Fruit fly (Drosophila melanogaster) whole organism, embryonic: ENCODE measurements around the gene Tlk.

Experiments used
- Bdp1 ChIP-seq: fragments of 200-800 bp; sonication (Bioruptor generic); optimal IDR thresholded peaks from 3 replicates; lab custom pipeline; 2016; ENCODE audit warnings: missing biosample characterization, missing genetic modification characterization
- Bgb ChIP-seq: fragments of 200-800 bp; sonication (Bioruptor generic); IDR thresholded peaks from 2 replicates; pipeline ENCODE4 v1.3.6; 2022; ENCODE audit warnings: missing biosample characterization, missing genetic modification characterization; ENCODE audit not compliant: partially characterized antibody
- Blimp-1 ChIP-seq: fragments of 200-800 bp; sonication (Bioruptor generic); optimal IDR thresholded peaks from 3 replicates; lab custom pipeline; 2018; ENCODE audit warnings: missing biosample characterization, missing genetic modification characterization, mild to moderate bottlenecking, moderate library complexity, missing genetic modification reagents
- CG10209 ChIP-seq: fragments of 200-800 bp; sonication (Bioruptor generic); optimal IDR thresholded peaks from 3 replicates; lab custom pipeline; 2017; ENCODE audit warnings: missing biosample characterization, mild to moderate bottlenecking, missing genetic modification characterization, missing genetic modification reagents
- CG11696 ChIP-seq: fragments of 200-800 bp; sonication (Bioruptor generic); IDR thresholded peaks from 2 replicates; pipeline ENCODE4 v1.3.6; 2022; ENCODE audit warnings: missing biosample characterization, missing genetic modification characterization
- CG12071 ChIP-seq: fragments of 200-800 bp; sonication (Bioruptor generic); optimal IDR thresholded peaks from 3 replicates; lab custom pipeline; 2018; ENCODE audit warnings: missing biosample characterization, mild to moderate bottlenecking, missing genetic modification characterization
- CG14441 ChIP-seq: fragments of 200-800 bp; sonication (Bioruptor generic); IDR thresholded peaks from 2 replicates; pipeline ENCODE4 v1.3.6; 2022; ENCODE audit warnings: missing biosample characterization, missing genetic modification characterization
- CG14860 ChIP-seq: fragments of 200-800 bp; sonication (Bioruptor generic); IDR thresholded peaks from 3 replicates; pipeline ENCODE4 v1.3.6; 2022; ENCODE audit warnings: missing biosample characterization, missing genetic modification characterization; ENCODE audit not compliant: partially characterized antibody
- CG14965 ChIP-seq: fragments of 200-800 bp; sonication (Bioruptor generic); optimal IDR thresholded peaks from 2 replicates; lab custom pipeline; 2016; ENCODE audit warnings: missing biosample characterization, missing genetic modification characterization, borderline replicate concordance
- CG16863 ChIP-seq: fragments of 200-800 bp; sonication (Bioruptor generic); optimal IDR thresholded peaks from 3 replicates; lab custom pipeline; 2016; ENCODE audit warnings: missing biosample characterization, missing genetic modification characterization
- CG17359 ChIP-seq: fragments of 200-800 bp; sonication (Bioruptor generic); optimal IDR thresholded peaks from 3 replicates; lab custom pipeline; 2018; ENCODE audit warnings: missing biosample characterization, mild to moderate bottlenecking, missing genetic modification characterization, moderate library complexity
- CG17385 ChIP-seq: fragments of 200-800 bp; sonication (Bioruptor generic); optimal IDR thresholded peaks from 3 replicates; lab custom pipeline; 2018; ENCODE audit warnings: missing biosample characterization, mild to moderate bottlenecking, missing genetic modification characterization
- CG3281 ChIP-seq: fragments of 200-800 bp; sonication (Bioruptor generic); optimal IDR thresholded peaks from 3 replicates; lab custom pipeline; 2017; ENCODE audit warnings: missing biosample characterization, mild to moderate bottlenecking, missing genetic modification characterization
- CG3838 ChIP-seq: fragments of 200-800 bp; sonication (Bioruptor generic); optimal IDR thresholded peaks from 3 replicates; lab custom pipeline; 2016; ENCODE audit warnings: missing biosample characterization, missing genetic modification characterization
- CG7839 ChIP-seq: fragments of 200-800 bp; sonication (Bioruptor generic); optimal IDR thresholded peaks from 3 replicates; lab custom pipeline; 2018; ENCODE audit warnings: missing biosample characterization, mild to moderate bottlenecking, missing genetic modification characterization, moderate library complexity
- CG9437 ChIP-seq: fragments of 200-800 bp; sonication (Bioruptor generic); optimal IDR thresholded peaks from 2 replicates; lab custom pipeline; 2018; ENCODE audit warnings: missing biosample characterization, mild to moderate bottlenecking, missing genetic modification characterization
- Fer1 ChIP-seq: fragments of 200-800 bp; sonication (Bioruptor generic); optimal IDR thresholded peaks from 2 replicates; lab custom pipeline; 2017; ENCODE audit warnings: missing biosample characterization, mild to moderate bottlenecking, missing genetic modification characterization
- H2.0 ChIP-seq: fragments of 200-800 bp; sonication (Bioruptor generic); IDR thresholded peaks from 2 replicates; pipeline ENCODE4 v1.3.6; 2022; ENCODE audit warnings: missing biosample characterization, missing genetic modification characterization
- Hr39 ChIP-seq: fragments of >200 bp; optimal IDR thresholded peaks from 2 replicates; lab custom pipeline; 2017
- Hr51 ChIP-seq, 2 experiments: fragments of 200-800 bp; sonication (Bioruptor generic); optimal IDR thresholded peaks; 2 replicates in 1 of 2; 3 replicates in 1 of 2; lab custom pipeline; 2016 to 2018; ENCODE audit warnings: missing biosample characterization in 2 of 2, missing genetic modification characterization in 2 of 2, mild to moderate bottlenecking in 1 of 2, moderate library complexity in 1 of 2
- Pdp1 ChIP-seq, 2 experiments: fragments of 200-800 bp; sonication (Bioruptor generic); optimal IDR thresholded peaks; 3 replicates each; lab custom pipeline; 2016; ENCODE audit warnings: missing biosample characterization in 2 of 2, missing genetic modification characterization in 2 of 2, mild to moderate bottlenecking in 1 of 2, moderate library complexity in 1 of 2
- al ChIP-seq: fragments of 200-800 bp; sonication (Bioruptor generic); IDR thresholded peaks from 2 replicates; pipeline ENCODE4 v1.3.6; 2022; ENCODE audit warnings: missing biosample characterization, missing genetic modification characterization
- ato ChIP-seq: fragments of 200-800 bp; sonication (Bioruptor generic); IDR thresholded peaks from 2 replicates; pipeline ENCODE4 v1.3.6; 2022; ENCODE audit warnings: missing biosample characterization, missing genetic modification characterization; ENCODE audit not compliant: partially characterized antibody
- bsh ChIP-seq, 2 experiments: fragments of 200-800 bp; sonication (Bioruptor generic); optimal IDR thresholded peaks; 2 replicates each; lab custom pipeline; 2017 to 2018; ENCODE audit warnings: mild to moderate bottlenecking in 2 of 2, missing biosample characterization in 2 of 2, missing genetic modification characterization in 2 of 2, moderate library complexity in 1 of 2
- cwo ChIP-seq: fragments of 200-800 bp; sonication (Bioruptor generic); optimal IDR thresholded peaks from 3 replicates; lab custom pipeline; 2017; ENCODE audit warnings: missing biosample characterization, missing genetic modification characterization, mild to moderate bottlenecking, moderate library complexity, missing genetic modification reagents
- dm ChIP-seq: fragments of 200-800 bp; sonication (Bioruptor generic); optimal IDR thresholded peaks from 3 replicates; lab custom pipeline; 2016; ENCODE audit warnings: missing biosample characterization, missing genetic modification characterization
- eve ChIP-seq, 2 experiments: fragments of >200 bp; optimal IDR thresholded peaks; 2 replicates each; lab custom pipeline; 2017; ENCODE audit warnings: missing biosample characterization in 2 of 2, missing genetic modification characterization in 2 of 2
- gcm2 ChIP-seq: fragments of 200-800 bp; sonication (Bioruptor generic); optimal IDR thresholded peaks from 2 replicates; lab custom pipeline; 2016; ENCODE audit warnings: missing biosample characterization, missing genetic modification characterization
- gem ChIP-seq: fragments of 200-800 bp; sonication (Bioruptor generic); optimal IDR thresholded peaks from 2 replicates; lab custom pipeline; 2019; ENCODE audit warnings: missing biosample characterization, mild to moderate bottlenecking, missing genetic modification characterization, moderate library complexity
- lilli ChIP-seq: fragments of 200-800 bp; sonication (Bioruptor generic); optimal IDR thresholded peaks from 3 replicates; lab custom pipeline; 2016; ENCODE audit warnings: missing biosample characterization, missing genetic modification characterization
- nom ChIP-seq: fragments of 200-800 bp; sonication (Bioruptor generic); optimal IDR thresholded peaks from 2 replicates; lab custom pipeline; 2017; ENCODE audit warnings: missing biosample characterization, missing genetic modification characterization, mild to moderate bottlenecking, moderate library complexity, missing genetic modification reagents
- pan ChIP-seq, 4 experiments: fragments of >200 bp in 3 of 4; fragments of 200-800 bp in 1 of 4; sonication (Bioruptor generic) in 1 of 4; optimal IDR thresholded peaks in 3 of 4; IDR thresholded peaks in 1 of 4; 2 replicates each; pipeline versions ENCODE4 v1.3.6 to Lab custom; 2017 to 2022; ENCODE audit warnings: missing biosample characterization in 2 of 4, missing genetic modification characterization in 2 of 4, mixed read lengths in 1 of 4
- sc ChIP-seq, 3 experiments: fragments of >200 bp in 2 of 3; fragments of 200-800 bp in 1 of 3; sonication (Bioruptor generic) in 1 of 3; optimal IDR thresholded peaks; 2 replicates in 2 of 3; 3 replicates in 1 of 3; lab custom pipeline; 2017; ENCODE audit warnings: mild to moderate bottlenecking in 1 of 3, missing biosample characterization in 1 of 3, missing genetic modification characterization in 1 of 3, missing genetic modification reagents in 1 of 3
- sd ChIP-seq: fragments of 200-800 bp; sonication (Bioruptor generic); optimal IDR thresholded peaks from 3 replicates; lab custom pipeline; 2018; ENCODE audit warnings: missing biosample characterization, mild to moderate bottlenecking, missing genetic modification characterization, moderate library complexity
- sens-2 ChIP-seq: fragments of 200-800 bp; sonication (Bioruptor generic); IDR thresholded peaks from 2 replicates; pipeline ENCODE4 v1.3.6; 2022; ENCODE audit warnings: missing biosample characterization, missing genetic modification characterization
- sug ChIP-seq: fragments of 200-800 bp; optimal IDR thresholded peaks from 2 replicates; lab custom pipeline; 2019; ENCODE audit warnings: missing biosample characterization, mild to moderate bottlenecking, missing genetic modification characterization, moderate library complexity
- vvl ChIP-seq: fragments of 200-800 bp; sonication (Bioruptor generic); IDR thresholded peaks from 2 replicates; pipeline ENCODE4 v1.3.6; 2022; ENCODE audit warnings: missing biosample characterization, missing genetic modification characterization
- zen2 ChIP-seq: fragments of 200-800 bp; sonication (Bioruptor generic); IDR thresholded peaks from 3 replicates; pipeline ENCODE4 v1.3.6; 2022; ENCODE audit warnings: missing biosample characterization, missing genetic modification characterization; ENCODE audit not compliant: partially characterized antibody
- zf30C ChIP-seq: fragments of 200-800 bp; sonication (Bioruptor generic); optimal IDR thresholded peaks from 3 replicates; lab custom pipeline; 2018; ENCODE audit warnings: missing biosample characterization, mild to moderate bottlenecking, missing genetic modification characterization

Gene Tlk

dm6 chrX:3761318-3762081 lies 41.7 kb downstream of the Tlk start (continued):
- peak; percentile 71 for TF ChIP-seq nom (GFP tag; lab: Kevin White, UChicago)
- TF ChIP-seq CG17359, result peak; percentile 11
- TF ChIP-seq Bgb, result no peak
- no peak for TF ChIP-seq sens-2 (GFP tag; lab: Robert Waterston, UW)
- no peak for TF ChIP-seq sc (optimal IDR thresholded peaks at IDR 0.05; lab: Kevin White, UChicago)
- TF ChIP-seq sc (GFP tag; optimal IDR thresholded peaks at IDR 0.05; lab: Kevin White, UChicago), result no peak
- TF ChIP-seq Hr39, result no peak
- no peak for TF ChIP-seq CG9437 (GFP tag; lab: Kevin White, UChicago)
- TF ChIP-seq zen2, result no peak
- peak; percentile 45 for TF ChIP-seq Fer1 (GFP tag; lab: Kevin White, UChicago)
- peak in 1 of 2 experiments; percentile 30 for TF ChIP-seq bsh (GFP tag; optimal IDR thresholded peaks at IDR 0.05; lab: Kevin White, UChicago)
- peak in 1 of 2 experiments; percentile 49 for TF ChIP-seq Hr51 (GFP tag; optimal IDR thresholded peaks at IDR 0.05; lab: Kevin White, UChicago)
- TF ChIP-seq CG11696, result 0 out of 2 replicates have a peak, but pooled peaks have one; percentile 17
- TF ChIP-seq eve (GFP tag; optimal IDR thresholded peaks at IDR 0.05; lab: Kevin White, UChicago), result peak in 1 of 2 experiments; percentile 50
- no peak; the same call in 1 of the 2 replicates for TF ChIP-seq vvl (GFP tag; lab: Robert Waterston, UW)
- 0 out of 2 replicates have a peak, but pooled peaks have one; percentile 12 for TF ChIP-seq H2.0 (GFP tag; lab: Robert Waterston, UW)
- no peak for TF ChIP-seq Bdp1 (GFP tag; lab: Kevin White, UChicago)
- no peak for TF ChIP-seq CG14860 (GFP tag; lab: Robert Waterston, UW)
- no peak for TF ChIP-seq CG3838 (GFP tag; lab: Kevin White, UChicago)
- TF ChIP-seq sug (tag; lab: Kevin White, UChicago), result no peak
- peak; percentile 32 for TF ChIP-seq cwo
- TF ChIP-seq lilli (GFP tag; lab: Kevin White, UChicago), result peak; percentile 22
- TF ChIP-seq dm (GFP tag; lab: Kevin White, UChicago), result no peak
- TF ChIP-seq al, result 0 out of 2 replicates have a peak, but pooled peaks have one; percentile 25
- TF ChIP-seq CG16863 (GFP tag; lab: Kevin White, UChicago), result no peak
- peak; percentile 33 for TF ChIP-seq CG3281
- TF ChIP-seq ato, result no peak
- TF ChIP-seq CG10209, result peak; percentile 21
- peak; percentile 34 to 42 for TF ChIP-seq Pdp1 (GFP tag; optimal IDR thresholded peaks at IDR 0.05; lab: Kevin White, UChicago)
- TF ChIP-seq CG12071 (GFP tag; lab: Kevin White, UChicago), result no peak
- TF ChIP-seq CG7839, result peak; percentile 64
- no peak for TF ChIP-seq pan (optimal IDR thresholded peaks at IDR 0.05; lab: Kevin White, UChicago)
- peak in 1 of 2 experiments; percentile 13 for TF ChIP-seq pan (GFP tag; optimal IDR thresholded peaks at IDR 0.05 in 1 of 2, IDR thresholded peaks at IDR 0.05 in 1 of 2)
- peak; percentile 41 for TF ChIP-seq CG17385 (GFP tag; lab: Kevin White, UChicago)
- TF ChIP-seq CG14965 (GFP tag; lab: Kevin White, UChicago), result no peak
- TF ChIP-seq sd (tag; lab: Kevin White, UChicago), result peak; percentile 7
- TF ChIP-seq zf30C (GFP tag; lab: Kevin White, UChicago), result no peak
- TF ChIP-seq CG14441 (GFP tag; lab: Robert Waterston, UW), result 0 out of 2 replicates have a peak, but pooled peaks have one; percentile 37
- peak; percentile 9 for TF ChIP-seq Blimp-1 (GFP tag; lab: Kevin White, UChicago)
- no peak for TF ChIP-seq gcm2 (GFP tag; lab: Kevin White, UChicago)
- peak; percentile 62 for TF ChIP-seq gem (tag; lab: Kevin White, UChicago)
- TF ChIP-seq, all 482 proteins: peak for 97
